Fruit fly (Drosophila melanogaster) whole organism, embryonic: ENCODE results near the gene CG42340.

Source experiments
- Asciz ChIP-seq: fragments of 200-800 bp; sonication (Bioruptor generic); optimal IDR thresholded peaks from 2 replicates; lab custom pipeline; 2017; ENCODE audit warnings: missing biosample characterization, mild to moderate bottlenecking, missing genetic modification characterization, missing genetic modification reagents
- Atf-2 ChIP-seq: fragments of 200-800 bp; sonication (Bioruptor generic); optimal IDR thresholded peaks from 2 replicates; lab custom pipeline; 2016; ENCODE audit warnings: missing biosample characterization, missing genetic modification characterization
- CG11456 ChIP-seq: fragments of 200-800 bp; sonication (Bioruptor generic); IDR thresholded peaks from 3 replicates; pipeline ENCODE4 v1.3.6; 2022; ENCODE audit warnings: missing biosample characterization, missing genetic modification characterization
- CG11723 ChIP-seq: fragments of 200-800 bp; sonication (Bioruptor generic); optimal IDR thresholded peaks from 2 replicates; lab custom pipeline; 2017; ENCODE audit warnings: missing biosample characterization, mild to moderate bottlenecking, missing genetic modification characterization
- CG12104 ChIP-seq: fragments of 200-800 bp; sonication (Bioruptor generic); optimal IDR thresholded peaks from 3 replicates; lab custom pipeline; 2016; ENCODE audit warnings: missing biosample characterization, missing genetic modification characterization
- CG12942 ChIP-seq: fragments of 200-800 bp; sonication (Bioruptor generic); optimal IDR thresholded peaks from 3 replicates; lab custom pipeline; 2016; ENCODE audit warnings: missing biosample characterization, missing genetic modification characterization
- CG14667 ChIP-seq: fragments of 200-800 bp; sonication (Bioruptor generic); IDR thresholded peaks from 2 replicates; pipeline ENCODE4 v1.3.6; 2022; ENCODE audit warnings: missing biosample characterization, missing genetic modification characterization
- CG1603 ChIP-seq: fragments of 200-800 bp; sonication (Bioruptor generic); optimal IDR thresholded peaks from 2 replicates; lab custom pipeline; 2019; ENCODE audit warnings: missing biosample characterization, mild to moderate bottlenecking, missing genetic modification characterization, moderate library complexity
- CG17568 ChIP-seq: fragments of 200-800 bp; sonication (Bioruptor generic); optimal IDR thresholded peaks from 2 replicates; lab custom pipeline; 2018; ENCODE audit warnings: missing biosample characterization, mild to moderate bottlenecking, missing genetic modification characterization, moderate library complexity
- CG30020 ChIP-seq: fragments of 200-800 bp; optimal IDR thresholded peaks from 2 replicates; lab custom pipeline; 2019; ENCODE audit warnings: missing biosample characterization, mild to moderate bottlenecking, missing genetic modification characterization, moderate library complexity
- CG32772 ChIP-seq: fragments of 200-800 bp; sonication (Bioruptor generic); IDR thresholded peaks from 2 replicates; pipeline ENCODE4 v1.3.6; 2022; ENCODE audit warnings: missing biosample characterization, missing genetic modification characterization
- CG34422 ChIP-seq: fragments of 200-800 bp; sonication (Bioruptor generic); IDR thresholded peaks from 3 replicates; pipeline ENCODE4 v1.3.6; 2022; ENCODE audit warnings: missing biosample characterization, missing genetic modification characterization
- CG6254 ChIP-seq: fragments of 200-800 bp; sonication (Bioruptor generic); optimal IDR thresholded peaks from 3 replicates; lab custom pipeline; 2017; ENCODE audit warnings: mild to moderate bottlenecking, missing biosample characterization, missing genetic modification reagents, missing genetic modification characterization
- CG6813 ChIP-seq: fragments of 200-800 bp; sonication (Bioruptor generic); optimal IDR thresholded peaks from 2 replicates; lab custom pipeline; 2017; ENCODE audit warnings: missing biosample characterization, missing genetic modification characterization, mild to moderate bottlenecking, moderate library complexity, missing genetic modification reagents
- CG7372 ChIP-seq: fragments of 200-800 bp; sonication (Bioruptor generic); IDR thresholded peaks from 2 replicates; pipeline ENCODE4 v1.3.6; 2022; ENCODE audit warnings: missing biosample characterization, missing genetic modification characterization
- CG8765 ChIP-seq: fragments of 200-800 bp; sonication (Bioruptor generic); IDR thresholded peaks from 2 replicates; pipeline ENCODE4 v1.3.6; 2022; ENCODE audit warnings: missing biosample characterization, missing genetic modification characterization
- D19A ChIP-seq: fragments of 200-800 bp; optimal IDR thresholded peaks from 3 replicates; lab custom pipeline; 2019; ENCODE audit warnings: missing biosample characterization, mild to moderate bottlenecking, missing genetic modification characterization, moderate library complexity
- Dek ChIP-seq: fragments of 200-800 bp; sonication (Bioruptor generic); optimal IDR thresholded peaks from 3 replicates; lab custom pipeline; 2019; ENCODE audit warnings: missing biosample characterization, mild to moderate bottlenecking, missing genetic modification characterization, moderate library complexity
- Gsc ChIP-seq: fragments of 200-800 bp; sonication (Bioruptor generic); IDR thresholded peaks from 2 replicates; pipeline ENCODE4 v1.3.6; 2022; ENCODE audit warnings: missing biosample characterization, missing genetic modification characterization
- H2.0 ChIP-seq: fragments of 200-800 bp; sonication (Bioruptor generic); IDR thresholded peaks from 2 replicates; pipeline ENCODE4 v1.3.6; 2022; ENCODE audit warnings: missing biosample characterization, missing genetic modification characterization
- Lim3 ChIP-seq: fragments of 200-800 bp; sonication (Bioruptor generic); IDR thresholded peaks from 2 replicates; pipeline ENCODE4 v1.3.6; 2022; ENCODE audit warnings: missing biosample characterization, missing genetic modification characterization
- Nf-YA ChIP-seq: fragments of 200-800 bp; sonication (Bioruptor generic); IDR thresholded peaks from 2 replicates; pipeline ENCODE4 v1.3.6; 2022; ENCODE audit warnings: missing biosample characterization, missing genetic modification characterization
- Nf-YB ChIP-seq: fragments of 200-800 bp; sonication (Bioruptor generic); optimal IDR thresholded peaks from 3 replicates; lab custom pipeline; 2019; ENCODE audit warnings: missing biosample characterization, mild to moderate bottlenecking, missing genetic modification characterization, moderate library complexity
- Oli ChIP-seq: fragments of 200-800 bp; sonication (Bioruptor generic); optimal IDR thresholded peaks from 2 replicates; lab custom pipeline; 2018; ENCODE audit warnings: missing biosample characterization, mild to moderate bottlenecking, missing genetic modification characterization, moderate library complexity
- Opbp ChIP-seq: fragments of 200-800 bp; sonication (Bioruptor generic); IDR thresholded peaks from 3 replicates; pipeline ENCODE4 v1.3.6; 2022; ENCODE audit warnings: missing biosample characterization, missing genetic modification characterization; ENCODE audit not compliant: partially characterized antibody
- Poxn ChIP-seq: fragments of 200-800 bp; sonication (Bioruptor generic); IDR thresholded peaks from 2 replicates; pipeline ENCODE4 v1.3.6; 2022; ENCODE audit warnings: missing biosample characterization, missing genetic modification characterization
- Ptx1 ChIP-seq: fragments of 200-800 bp; sonication (Bioruptor generic); IDR thresholded peaks from 2 replicates; pipeline ENCODE4 v1.3.6; 2022; ENCODE audit warnings: missing biosample characterization, missing genetic modification characterization
- Side ChIP-seq: fragments of 200-800 bp; sonication (Bioruptor generic); optimal IDR thresholded peaks from 2 replicates; lab custom pipeline; 2016; ENCODE audit warnings: missing biosample characterization, missing genetic modification characterization
- Sox102F ChIP-seq: fragments of 200-800 bp; sonication (Bioruptor generic); optimal IDR thresholded peaks from 2 replicates; lab custom pipeline; 2018; ENCODE audit warnings: missing biosample characterization, mild to moderate bottlenecking, missing genetic modification characterization, moderate library complexity
- YL-1 ChIP-seq: fragments of 200-800 bp; sonication (Bioruptor generic); optimal IDR thresholded peaks from 3 replicates; lab custom pipeline; 2017; ENCODE audit warnings: missing biosample characterization, mild to moderate bottlenecking, missing genetic modification characterization
- bsh ChIP-seq, 2 experiments: fragments of 200-800 bp; sonication (Bioruptor generic); optimal IDR thresholded peaks; 2 replicates each; lab custom pipeline; 2017 to 2018; ENCODE audit warnings: mild to moderate bottlenecking in 2 of 2, missing biosample characterization in 2 of 2, missing genetic modification characterization in 2 of 2, moderate library complexity in 1 of 2
- cas ChIP-seq: fragments of 200-800 bp; sonication (Bioruptor generic); IDR thresholded peaks from 2 replicates; pipeline ENCODE4 v1.3.6; 2022; ENCODE audit warnings: missing biosample characterization, missing genetic modification characterization
- cato ChIP-seq: fragments of 200-800 bp; sonication (Bioruptor generic); optimal IDR thresholded peaks from 2 replicates; lab custom pipeline; 2016; ENCODE audit warnings: missing biosample characterization, missing genetic modification characterization, borderline replicate concordance
- chinmo ChIP-seq: fragments of 200-800 bp; sonication (Bioruptor generic); IDR thresholded peaks from 4 replicates; pipeline ENCODE4 v1.3.6; 2022; ENCODE audit warnings: missing biosample characterization, missing genetic modification characterization; ENCODE audit not compliant: partially characterized antibody
- dimm ChIP-seq: fragments of 200-800 bp; sonication (Bioruptor generic); IDR thresholded peaks from 2 replicates; pipeline ENCODE4 v1.3.6; 2022; ENCODE audit warnings: missing biosample characterization, missing genetic modification characterization
- dysf ChIP-seq: fragments of 200-800 bp; sonication (Bioruptor generic); IDR thresholded peaks from 3 replicates; pipeline ENCODE4 v1.3.6; 2022; ENCODE audit warnings: missing biosample characterization, missing genetic modification characterization
- eve ChIP-seq, 2 experiments: fragments of >200 bp; optimal IDR thresholded peaks; 2 replicates each; lab custom pipeline; 2017; ENCODE audit warnings: missing biosample characterization in 2 of 2, missing genetic modification characterization in 2 of 2
- ewg ChIP-seq: fragments of 200-800 bp; sonication (Bioruptor generic); optimal IDR thresholded peaks from 3 replicates; lab custom pipeline; 2017; ENCODE audit warnings: mild to moderate bottlenecking, missing biosample characterization, missing genetic modification reagents, missing genetic modification characterization
- fd96Cb ChIP-seq: fragments of 200-800 bp; sonication (Bioruptor generic); optimal IDR thresholded peaks from 2 replicates; lab custom pipeline; 2018; ENCODE audit warnings: missing biosample characterization, mild to moderate bottlenecking, missing genetic modification characterization, moderate library complexity
- gem ChIP-seq: fragments of 200-800 bp; sonication (Bioruptor generic); optimal IDR thresholded peaks from 2 replicates; lab custom pipeline; 2019; ENCODE audit warnings: missing biosample characterization, mild to moderate bottlenecking, missing genetic modification characterization, moderate library complexity
- jumu ChIP-seq: fragments of 200-800 bp; sonication (Bioruptor generic); optimal IDR thresholded peaks from 3 replicates; lab custom pipeline; 2016; ENCODE audit warnings: missing biosample characterization, missing genetic modification characterization
- mld ChIP-seq: fragments of 200-800 bp; sonication (Bioruptor generic); IDR thresholded peaks from 3 replicates; pipeline ENCODE4 v1.3.6; 2022; ENCODE audit warnings: missing biosample characterization, missing genetic modification characterization; ENCODE audit not compliant: partially characterized antibody
- pb ChIP-seq: fragments of 200-800 bp; sonication (Bioruptor generic); optimal IDR thresholded peaks from 3 replicates; lab custom pipeline; 2016; ENCODE audit warnings: missing biosample characterization, missing genetic modification characterization
- repo ChIP-seq: fragments of 200-800 bp; sonication (Bioruptor generic); optimal IDR thresholded peaks from 2 replicates; lab custom pipeline; 2016; ENCODE audit warnings: missing biosample characterization, missing genetic modification characterization
- row ChIP-seq: fragments of 200-800 bp; sonication (Bioruptor generic); IDR thresholded peaks from 3 replicates; pipeline ENCODE4 v1.3.6; 2022; ENCODE audit warnings: missing biosample characterization, missing genetic modification characterization
- salm ChIP-seq: fragments of 200-800 bp; sonication (Bioruptor generic); optimal IDR thresholded peaks from 2 replicates; lab custom pipeline; 2018; ENCODE audit warnings: missing biosample characterization, mild to moderate bottlenecking, missing genetic modification characterization
- sisA ChIP-seq: fragments of 200-800 bp; sonication (Bioruptor generic); IDR thresholded peaks from 2 replicates; pipeline ENCODE4 v1.3.6; 2022; ENCODE audit warnings: missing biosample characterization, missing genetic modification characterization
- so ChIP-seq: fragments of 200-800 bp; sonication (Bioruptor generic); IDR thresholded peaks from 3 replicates; pipeline ENCODE4 v1.3.6; 2022; ENCODE audit warnings: missing biosample characterization, missing genetic modification characterization
- sr ChIP-seq: fragments of 200-800 bp; sonication (Bioruptor generic); IDR thresholded peaks from 3 replicates; pipeline ENCODE4 v1.3.6; 2022; ENCODE audit warnings: missing biosample characterization, missing genetic modification characterization
- ssp ChIP-seq: fragments of 200-800 bp; sonication (Bioruptor generic); IDR thresholded peaks from 2 replicates; pipeline ENCODE4 v1.3.6; 2022; ENCODE audit warnings: missing biosample characterization, missing genetic modification characterization
- tna ChIP-seq: fragments of 200-800 bp; sonication (Bioruptor generic); IDR thresholded peaks from 2 replicates; pipeline ENCODE4 v1.3.6; 2022; ENCODE audit warnings: missing biosample characterization, missing genetic modification characterization; ENCODE audit not compliant: partially characterized antibody
- z ChIP-seq: fragments of 200-800 bp; sonication (Bioruptor generic); IDR thresholded peaks from 3 replicates; pipeline ENCODE4 v1.3.6; 2022; ENCODE audit warnings: missing biosample characterization, missing genetic modification characterization

CG42340 gene

DNA sequence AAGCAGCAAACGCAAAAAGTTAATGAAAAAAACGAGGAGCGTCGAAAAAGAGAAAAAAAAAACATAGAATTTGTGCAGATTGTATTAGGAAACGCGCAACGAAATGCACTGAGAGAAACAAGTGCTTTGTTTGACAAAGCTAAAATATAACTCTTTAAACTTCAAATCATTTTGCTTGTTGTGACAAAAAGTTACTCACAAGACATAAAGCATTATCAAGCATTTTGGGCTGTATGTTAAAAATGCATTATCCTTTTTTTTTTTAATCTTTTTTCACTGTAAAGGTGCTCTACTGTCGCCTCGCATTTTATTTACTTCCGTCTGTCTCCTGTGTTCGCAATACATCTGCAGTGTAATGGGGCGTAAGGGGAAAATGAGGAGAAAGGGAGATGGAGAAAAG is 147.4 kb downstream of the CG42340 start (continued):
- no peak for TF ChIP-seq eve (GFP tag; optimal IDR thresholded peaks at IDR 0.05; lab: Kevin White, UChicago)
- no peak for TF ChIP-seq Nf-YA (GFP tag; lab: Robert Waterston, UW)
- TF ChIP-seq Lim3: no peak
- peak; percentile 40; the same call in 1 of the 2 replicates for TF ChIP-seq Ptx1
- no peak for TF ChIP-seq z (GFP tag; lab: Robert Waterston, UW)
- peak; percentile 11 for TF ChIP-seq fd96Cb
- no peak for TF ChIP-seq CG12942 (GFP tag; lab: Kevin White, UChicago)
- TF ChIP-seq Asciz (GFP tag; lab: Kevin White, UChicago): no peak
- TF ChIP-seq pb: no peak
- no peak for TF ChIP-seq Atf-2
- TF ChIP-seq YL-1 (GFP tag; lab: Kevin White, UChicago): no peak
- no peak for TF ChIP-seq jumu (GFP tag; lab: Kevin White, UChicago)
- peak; percentile 26 for TF ChIP-seq Oli (tag; lab: Kevin White, UChicago)
- TF ChIP-seq CG11723: no peak
- no peak for TF ChIP-seq Poxn
- TF ChIP-seq CG17568 (GFP tag; lab: Kevin White, UChicago): no peak
- TF ChIP-seq CG1603: peak; percentile 3
- TF ChIP-seq bsh (GFP tag; optimal IDR thresholded peaks at IDR 0.05; lab: Kevin White, UChicago): peak in 1 of 2 experiments; percentile 5
- peak; percentile 27; the same call in 1 of the 2 replicates for TF ChIP-seq sisA (GFP tag; lab: Robert Waterston, UW)
- no peak for TF ChIP-seq CG30020 (tag; lab: Kevin White, UChicago)
- no peak for TF ChIP-seq CG12104
- no peak for TF ChIP-seq CG7372 (GFP tag; lab: Robert Waterston, UW)
- no peak for TF ChIP-seq Nf-YB (GFP tag; lab: Kevin White, UChicago)
- no peak for TF ChIP-seq CG32772 (GFP tag; lab: Robert Waterston, UW)
- no peak for TF ChIP-seq chinmo (GFP tag; lab: Robert Waterston, UW)
- no peak; the same call in 1 of the 2 replicates for TF ChIP-seq ssp (GFP tag; lab: Robert Waterston, UW)
- TF ChIP-seq dimm (GFP tag; lab: Robert Waterston, UW): no peak
- TF ChIP-seq Dek (tag; lab: Kevin White, UChicago): no peak
- no peak for TF ChIP-seq CG14667 (GFP tag; lab: Robert Waterston, UW)
- TF ChIP-seq ewg (GFP tag; lab: Kevin White, UChicago): no peak
- TF ChIP-seq dysf (GFP tag; lab: Robert Waterston, UW): peak; percentile 42; the same call in 1 of the 3 replicates
- no peak for TF ChIP-seq CG11456 (GFP tag; lab: Robert Waterston, UW)
- no peak for TF ChIP-seq CG6813 (GFP tag; lab: Kevin White, UChicago)
- no peak for TF ChIP-seq Side (GFP tag; lab: Kevin White, UChicago)
- TF ChIP-seq H2.0 (GFP tag; lab: Robert Waterston, UW): no peak
- no peak for TF ChIP-seq mld
- no peak for TF ChIP-seq CG6254 (GFP tag; lab: Kevin White, UChicago)
- TF ChIP-seq sr: no peak
- no peak for TF ChIP-seq tna (GFP tag; lab: Robert Waterston, UW)
- TF ChIP-seq repo (GFP tag; lab: Kevin White, UChicago): no peak
- TF ChIP-seq D19A (tag; lab: Kevin White, UChicago): no peak
- TF ChIP-seq Gsc (GFP tag; lab: Robert Waterston, UW): no peak
- TF ChIP-seq gem (tag; lab: Kevin White, UChicago): peak; percentile 54
- peak; percentile 23 for TF ChIP-seq Sox102F
- no peak for TF ChIP-seq CG8765 (GFP tag; lab: Robert Waterston, UW)
- TF ChIP-seq cato: no peak
- TF ChIP-seq cas (GFP tag; lab: Robert Waterston, UW): no peak
- no peak for TF ChIP-seq CG34422 (GFP tag; lab: Robert Waterston, UW)
- TF ChIP-seq Opbp (GFP tag; lab: Robert Waterston, UW): no peak
- TF ChIP-seq row (GFP tag; lab: Robert Waterston, UW): peak; percentile 61
- no peak for TF ChIP-seq so (GFP tag; lab: Robert Waterston, UW)
- no peak for TF ChIP-seq salm (tag; lab: Kevin White, UChicago)
